Worm (Caenorhabditis elegans) whole organism, late embryonic: ENCODE measurements around the gene clec-137.

Source experiments
- fkh-10 ChIP-seq: fragments of 150-350 bp; optimal IDR thresholded peaks from 2 replicates; lab custom pipeline; 2014; ENCODE audit warnings: missing biosample characterization, missing genetic modification reagents, missing genetic modification characterization
- gmeb-2 ChIP-seq: sonication (generic microtip); optimal IDR thresholded peaks from 2 replicates; lab custom pipeline; 2016; ENCODE audit warnings: missing genetic modification characterization, inconsistent platforms, missing compliant biosample characterization
- npax-4 ChIP-seq: sonication (generic microtip); optimal IDR thresholded peaks from 2 replicates; lab custom pipeline; 2016; ENCODE audit warnings: missing genetic modification characterization, missing compliant biosample characterization
- pqm-1 ChIP-seq: sonication (generic microtip); optimal IDR thresholded peaks from 2 replicates; lab custom pipeline; 2016; ENCODE audit warnings: missing genetic modification characterization, missing compliant biosample characterization

ce11 chrII:4600818-4601217, 17.1 kb downstream of the clec-137 start:
- TF ChIP-seq fkh-10 (GFP tag; lab: Kevin White, UChicago) (no peak), gmeb-2 (tag; lab: Kevin White, UChicago) (no peak), npax-4 (tag; lab: Kevin White, UChicago) (no peak), pqm-1 (tag; lab: Kevin White, UChicago) (no peak)
